Worm (Caenorhabditis elegans): ENCODE measurements around the gene Y54G9A.7.

The Y54G9A.7 gene

DNA sequence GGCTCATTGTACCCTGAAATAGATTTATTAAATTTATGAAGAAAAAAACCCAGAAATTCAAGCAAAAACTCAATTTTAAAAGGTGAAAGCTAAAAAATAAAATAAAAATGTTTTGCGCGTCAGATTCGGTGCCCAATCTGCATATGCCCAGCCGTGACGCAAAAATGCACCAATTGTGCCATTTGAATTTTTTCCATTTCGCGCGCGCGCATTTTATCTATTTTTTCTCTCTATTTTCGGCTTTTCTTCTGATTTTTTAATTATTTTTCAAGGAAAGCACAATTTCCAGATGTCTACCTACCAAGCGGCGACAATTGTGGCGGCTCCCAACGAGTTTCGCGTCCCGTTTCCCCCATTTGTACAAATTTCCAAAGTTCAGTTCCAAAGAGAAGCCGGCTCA lies at the start of gene Y54G9A.7, which contains the start of gene bub-3:
Gene Y54G9A.7 (minus strand): TSS at position 7 of the 400 bp plus-strand sequence.
Gene bub-3 (plus strand): TSS at position 270 of the 400 bp plus-strand sequence.
- TF ChIP-seq hlh-1 (tag; optimal IDR thresholded peaks at IDR 0.05): no peak
- TF ChIP-seq M03D4.4 (tag; optimal IDR thresholded peaks at IDR 0.05): no peak
- no peak for TF ChIP-seq mab-5 (tag; optimal IDR thresholded peaks at IDR 0.05)
- TF ChIP-seq zip-8 (tag; optimal IDR thresholded peaks at IDR 0.05): no peak
- TF ChIP-seq lsy-2 (tag; optimal IDR thresholded peaks at IDR 0.05): peak; percentile 27
- no peak for TF ChIP-seq nhr-28 (tag; optimal IDR thresholded peaks at IDR 0.05)
- peak; percentile 14 for TF ChIP-seq mep-1 (tag; optimal IDR thresholded peaks at IDR 0.05)

DNA sequence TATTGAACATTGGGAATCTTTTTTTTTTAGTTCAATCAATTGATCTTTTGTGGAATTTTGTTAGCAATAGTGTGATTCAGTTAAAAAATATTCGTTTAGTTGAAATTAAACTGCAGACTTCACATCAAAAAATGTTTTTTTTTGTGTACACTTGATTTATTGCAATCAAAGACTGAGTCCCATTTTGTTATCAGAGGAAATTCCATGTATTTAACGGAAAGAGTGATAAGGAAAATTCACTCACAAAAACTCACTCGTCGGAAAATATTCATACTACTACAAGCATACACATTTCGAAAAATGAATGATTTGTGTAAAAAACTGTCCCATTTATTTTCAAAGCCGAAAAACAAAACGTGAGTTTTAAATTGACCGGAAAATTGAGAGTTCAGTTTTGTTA lies 45.7 kb upstream of the Y54G9A.7 start, which contains the start of gene C01B9.1:
Gene C01B9.1 (plus strand): TSS at position 241 of the 400 bp plus-strand sequence.
- TF ChIP-seq M03D4.4 (tag; optimal IDR thresholded peaks at IDR 0.05): no peak
- TF ChIP-seq mls-2 (tag; optimal IDR thresholded peaks at IDR 0.05): no peak
- no peak for TF ChIP-seq bed-3 (GFP tag; optimal IDR thresholded peaks at IDR 0.05)
- no peak for TF ChIP-seq nhr-12 (tag; optimal IDR thresholded peaks at IDR 0.05)
- no peak for TF ChIP-seq ham-2 (GFP tag; optimal IDR thresholded peaks at IDR 0.05)
- no peak for TF ChIP-seq ceh-43 (GFP tag; optimal IDR thresholded peaks at IDR 0.05)
- TF ChIP-seq nhr-237 (tag; optimal IDR thresholded peaks at IDR 0.05): no peak
- no peak for TF ChIP-seq elt-3 (tag; optimal IDR thresholded peaks at IDR 0.05)
- TF ChIP-seq mep-1 (tag; optimal IDR thresholded peaks at IDR 0.05): no peak
- TF ChIP-seq tbx-8 (GFP tag; optimal IDR thresholded peaks at IDR 0.05): no peak
- TF ChIP-seq sptf-1 (tag; optimal IDR thresholded peaks at IDR 0.05): no peak
- TF ChIP-seq ceh-39 (tag; optimal IDR thresholded peaks at IDR 0.05): no peak
- no peak for TF ChIP-seq lin-13 (tag; optimal IDR thresholded peaks at IDR 0.05)
- no peak for TF ChIP-seq nhr-76 (tag; optimal IDR thresholded peaks at IDR 0.05)
- no peak for TF ChIP-seq mab-5 (tag; optimal IDR thresholded peaks at IDR 0.05)
- no peak for TF ChIP-seq lin-32 (GFP tag; optimal IDR thresholded peaks at IDR 0.05)
- TF ChIP-seq ztf-11 (tag; optimal IDR thresholded peaks at IDR 0.05): no peak

DNA sequence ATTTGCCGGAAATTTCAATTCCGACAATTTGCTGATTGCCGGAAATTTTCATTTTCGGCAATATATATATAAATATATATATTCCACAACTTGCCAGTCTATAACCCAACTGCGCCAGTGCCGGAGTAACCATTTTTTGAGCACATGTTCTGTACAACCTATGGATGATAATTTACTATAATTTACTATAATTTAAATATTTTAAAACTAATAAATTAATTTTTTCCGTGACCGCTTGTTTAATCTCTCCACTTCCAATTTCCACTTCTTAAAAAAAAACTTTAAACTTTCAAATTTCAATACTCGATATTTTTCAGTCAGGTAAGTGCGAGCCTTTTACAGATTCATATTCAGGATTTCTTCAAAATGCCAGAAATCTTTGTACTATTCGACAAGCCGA lies 40.4 kb upstream of the Y54G9A.7 start, which contains the start of gene arrd-12:
Gene arrd-12 (plus strand): TSS at position 301 of the 400 bp plus-strand sequence.
- TF ChIP-seq lin-13 (tag; optimal IDR thresholded peaks at IDR 0.05) (no peak), nhr-237 (tag; optimal IDR thresholded peaks at IDR 0.05) (no peak), cnd-1 (tag; optimal IDR thresholded peaks at IDR 0.05) (no peak), elt-3 (tag; optimal IDR thresholded peaks at IDR 0.05) (no peak), unc-120 (tag; optimal IDR thresholded peaks at IDR 0.05; ENCODE audit: poor library complexity, severe bottlenecking) (no peak), nhr-28 (tag; optimal IDR thresholded peaks at IDR 0.05) (no peak), unc-39 (tag; optimal IDR thresholded peaks at IDR 0.05) (no peak), pha-4 (tag; optimal IDR thresholded peaks at IDR 0.05) (no peak), nhr-76 (tag; optimal IDR thresholded peaks at IDR 0.05) (no peak), tbx-8 (GFP tag; optimal IDR thresholded peaks at IDR 0.05) (no peak), flh-1 (GFP tag; optimal IDR thresholded peaks at IDR 0.05) (no peak), zip-8 (tag; optimal IDR thresholded peaks at IDR 0.05) (no peak), lin-32 (GFP tag; optimal IDR thresholded peaks at IDR 0.05) (no peak), nhr-2 (tag; optimal IDR thresholded peaks at IDR 0.05) (no peak), hlh-1 (tag; optimal IDR thresholded peaks at IDR 0.05) (no peak)

DNA sequence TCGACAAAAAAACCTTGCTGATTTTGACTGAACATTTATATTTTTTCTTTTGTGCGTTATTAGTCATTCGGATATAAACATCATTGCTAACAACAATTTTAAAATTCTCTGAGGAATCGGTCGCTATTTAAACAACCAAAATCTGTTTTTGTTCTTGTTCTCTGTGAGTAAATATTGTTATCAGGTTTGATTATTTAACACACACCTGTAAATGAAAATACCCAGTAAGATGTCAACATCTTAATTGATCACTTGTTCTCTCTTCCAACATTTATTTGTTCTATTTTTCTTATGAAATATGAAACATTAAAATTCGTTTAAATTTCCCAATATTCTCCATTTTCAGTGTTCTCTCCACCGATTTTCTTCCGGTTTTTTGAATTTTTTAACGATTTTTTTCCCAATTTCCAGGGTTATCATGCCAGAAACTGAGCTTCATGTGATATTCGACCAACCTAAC lies 37.4 kb upstream of the Y54G9A.7 start, which contains the start of gene arrd-11:
Gene arrd-11 (plus strand): TSS at position 410 of the 460 bp plus-strand sequence.
- TF ChIP-seq elt-1 (tag; optimal IDR thresholded peaks at IDR 0.05; ENCODE audit: borderline replicate concordance, insufficient read depth): no peak
- no peak for TF ChIP-seq lin-32 (GFP tag; optimal IDR thresholded peaks at IDR 0.05)

DNA sequence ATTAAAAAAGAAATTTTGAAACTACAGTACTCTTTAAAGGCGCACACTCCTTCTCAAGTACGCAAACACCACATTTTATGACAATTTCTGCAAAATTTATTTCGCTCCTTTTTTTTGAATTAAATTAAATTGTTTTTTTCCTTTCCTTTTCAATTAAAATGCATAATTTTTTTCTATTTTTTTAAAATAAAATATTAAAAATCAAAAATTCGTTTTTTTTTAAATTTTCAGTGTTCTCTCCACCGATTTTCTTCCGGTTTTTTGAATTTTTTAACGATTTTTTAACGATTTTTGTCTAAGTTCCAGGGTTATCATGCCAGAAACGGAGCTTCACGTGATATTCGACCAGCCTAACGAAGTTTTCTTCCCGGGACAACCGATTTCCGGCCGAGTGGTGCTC lies 32.5 kb upstream of the Y54G9A.7 start, which contains the start of gene arrd-13:
Gene arrd-13 (plus strand): TSS at position 301 of the 400 bp plus-strand sequence.
- TF ChIP-seq blmp-1 (tag; optimal IDR thresholded peaks at IDR 0.05): no peak
- no peak for TF ChIP-seq sptf-1 (tag; optimal IDR thresholded peaks at IDR 0.05)
- no peak for TF ChIP-seq ham-2 (GFP tag; optimal IDR thresholded peaks at IDR 0.05)
- TF ChIP-seq lsy-2 (tag; optimal IDR thresholded peaks at IDR 0.05): no peak
- no peak for TF ChIP-seq tbx-8 (GFP tag; optimal IDR thresholded peaks at IDR 0.05)
- no peak for TF ChIP-seq ceh-83 (GFP tag; optimal IDR thresholded peaks at IDR 0.05)
- no peak for TF ChIP-seq flh-1 (GFP tag; optimal IDR thresholded peaks at IDR 0.05)
- TF ChIP-seq sem-2 (GFP tag; optimal IDR thresholded peaks at IDR 0.05): no peak
- no peak for TF ChIP-seq cnd-1 (tag; optimal IDR thresholded peaks at IDR 0.05)
- no peak for TF ChIP-seq drap-1 (GFP tag; optimal IDR thresholded peaks at IDR 0.05)
- no peak for TF ChIP-seq nhr-28 (tag; optimal IDR thresholded peaks at IDR 0.05)
- no peak for TF ChIP-seq ceh-43 (GFP tag; optimal IDR thresholded peaks at IDR 0.05)
- TF ChIP-seq mep-1 (tag; optimal IDR thresholded peaks at IDR 0.05): no peak
- TF ChIP-seq mab-5 (tag; optimal IDR thresholded peaks at IDR 0.05): no peak
- no peak for TF ChIP-seq nhr-2 (tag; optimal IDR thresholded peaks at IDR 0.05)
- TF ChIP-seq nhr-76 (tag; optimal IDR thresholded peaks at IDR 0.05): no peak
- no peak for TF ChIP-seq lin-32 (GFP tag; optimal IDR thresholded peaks at IDR 0.05)
- no peak for TF ChIP-seq zip-8 (tag; optimal IDR thresholded peaks at IDR 0.05)
- no peak for TF ChIP-seq bed-3 (GFP tag; optimal IDR thresholded peaks at IDR 0.05)

Data from whole organism, mixed stage, embryonic.